Worm (Caenorhabditis elegans): ENCODE data around the gene nspa-2.
"Not testable (repeated sequence)": the region's sequence is repeated elsewhere in the genome, so short reads cannot be mapped to it uniquely, and the experiment has no call there.

Gene nspa-2

DNA sequence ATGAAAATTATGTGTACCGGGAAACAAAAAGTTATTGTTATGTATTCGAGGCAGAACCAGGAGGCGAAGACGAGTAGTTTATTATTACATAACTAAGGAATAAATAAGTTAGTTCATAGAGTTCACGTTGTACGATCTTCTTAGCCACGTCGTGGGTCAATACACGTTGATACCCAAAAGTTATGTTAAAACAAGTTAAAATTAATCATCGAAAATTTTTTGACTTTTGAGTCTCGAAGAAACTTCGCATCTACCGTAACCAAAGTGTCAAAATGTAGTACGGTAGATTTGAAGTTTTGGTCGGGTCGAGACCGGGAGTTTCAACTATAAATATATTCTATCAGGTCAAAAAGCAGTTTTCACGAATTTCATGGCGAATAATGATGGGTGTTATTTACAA is 14.2 kb upstream of the nspa-2 start, which contains the start of gene ZC412.10:
Gene ZC412.10 (minus strand): TSS at position 101 of the 400 bp plus-strand sequence.
- TF ChIP-seq nhr-12 (tag; optimal IDR thresholded peaks at IDR 0.05); unc-55 (GFP tag; optimal IDR thresholded peaks at IDR 0.05); skn-1 (tag; optimal IDR thresholded peaks at IDR 0.05): not testable (repeated sequence)

DNA sequence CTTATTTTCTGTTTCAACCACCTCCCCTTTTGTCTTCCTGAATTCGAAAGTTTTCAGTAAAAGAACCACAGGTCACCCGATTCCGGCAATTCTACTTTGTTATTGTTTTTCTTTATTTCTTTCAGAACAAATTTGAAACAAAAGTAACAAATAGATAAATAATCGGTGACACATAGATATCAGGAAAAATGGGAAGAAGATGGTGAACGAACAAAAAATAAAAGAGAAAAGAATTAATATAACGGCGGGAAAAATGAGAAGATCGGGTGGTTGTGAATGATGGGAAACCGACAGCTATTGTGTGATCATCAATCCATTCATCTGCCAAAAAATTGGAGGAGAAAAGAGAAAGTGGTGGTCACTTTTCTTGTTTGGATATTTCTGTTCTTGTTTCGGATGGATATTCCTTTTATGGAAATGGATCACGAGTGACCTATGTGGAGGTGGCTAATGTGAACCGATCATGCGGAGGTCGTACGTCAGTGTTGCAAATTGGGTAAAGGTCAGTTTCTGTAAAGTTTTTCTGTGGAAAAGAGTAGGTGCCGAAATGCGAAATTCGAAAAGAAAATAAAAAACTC is 13.6 kb upstream of the nspa-2 start:
- TF ChIP-seq nhr-77 (tag; optimal IDR thresholded peaks at IDR 0.05) (no peak), blmp-1 (tag; optimal IDR thresholded peaks at IDR 0.05; ENCODE audit: insufficient read depth) (peak; percentile 26)

DNA sequence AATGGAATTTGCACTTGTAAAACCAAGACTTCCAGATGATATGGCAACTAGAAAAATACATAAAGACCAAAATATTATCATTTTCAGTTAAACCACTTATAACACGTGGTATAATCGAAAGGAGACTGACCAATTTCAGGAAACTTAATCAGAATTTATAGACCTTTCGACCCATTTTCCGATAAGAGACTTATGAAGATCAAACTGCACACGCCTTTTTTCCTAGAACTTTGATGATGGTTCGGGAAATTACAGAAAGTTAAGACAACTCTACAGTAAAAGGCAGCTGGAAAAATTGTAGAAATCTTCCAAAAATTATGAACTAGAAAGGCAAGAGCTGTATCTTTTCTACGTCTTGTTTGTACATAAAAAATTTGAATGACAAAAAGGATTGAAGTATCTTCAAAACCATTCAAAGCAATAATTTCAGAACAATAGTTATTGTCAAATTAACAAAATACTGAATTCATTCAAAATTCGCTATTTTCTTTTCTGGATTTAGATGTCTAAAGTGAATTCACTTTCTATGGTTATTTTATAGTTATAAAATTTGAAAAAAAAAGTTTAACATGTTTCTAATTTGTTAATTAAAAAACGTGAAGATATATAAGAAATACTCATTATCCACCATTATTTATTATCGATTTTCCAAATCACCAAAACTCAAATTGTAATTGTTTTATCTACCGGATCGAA is 2.6 kb downstream of the nspa-2 start, which contains the start of the genes mpst-2 and H12D21.5:
Gene mpst-2 (minus strand): TSS at position 101 of the 696 bp plus-strand sequence.
Gene H12D21.5 (plus strand): TSS at position 646 of the 696 bp plus-strand sequence.
- no peak for TF ChIP-seq F13H6.1 (tag; optimal IDR thresholded peaks at IDR 0.05)
- TF ChIP-seq ceh-16 (tag; optimal IDR thresholded peaks at IDR 0.05) = no peak

DNA sequence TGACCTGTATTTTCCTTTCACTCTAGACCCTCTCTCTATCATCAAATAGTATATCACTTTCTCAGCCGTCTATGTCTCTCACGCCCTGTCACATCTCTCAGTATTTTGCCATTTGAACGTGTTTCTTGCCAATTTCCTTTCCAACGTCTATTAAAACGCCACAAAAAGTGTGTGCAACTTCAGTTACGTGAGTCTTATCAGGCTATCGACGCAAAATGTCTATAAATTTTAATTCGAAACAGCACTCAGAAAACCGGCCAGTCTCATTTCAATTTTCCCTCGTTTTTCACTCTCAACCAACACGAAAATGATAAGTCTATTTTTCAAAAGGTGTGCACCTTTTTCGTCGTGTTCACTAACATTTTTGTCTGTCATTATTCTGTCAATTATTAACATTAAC is 4.7 kb downstream of the nspa-2 start, which contains the start of gene mpst-3:
Gene mpst-3 (plus strand): TSS at position 91 of the 400 bp plus-strand sequence.
- TF ChIP-seq elt-1 (tag; optimal IDR thresholded peaks at IDR 0.05) (no peak), ceh-16 (tag; optimal IDR thresholded peaks at IDR 0.05) (no peak), nhr-25 (tag; optimal IDR thresholded peaks at IDR 0.05) (no peak), aly-2 (tag; optimal IDR thresholded peaks at IDR 0.05) (no peak), ama-1 (optimal IDR thresholded peaks at IDR 0.05) (no peak), ceh-82 (tag; optimal IDR thresholded peaks at IDR 0.05) (no peak), ztf-4 (tag; optimal IDR thresholded peaks at IDR 0.05) (no peak), lin-39 (tag; optimal IDR thresholded peaks at IDR 0.05) (no peak), crh-2 (tag; optimal IDR thresholded peaks at IDR 0.05) (peak; percentile 16), nhr-21 (tag; optimal IDR thresholded peaks at IDR 0.05) (no peak), ztf-1 (GFP tag; conservative IDR thresholded peaks at IDR 0.05) (no peak), mab-5 (tag; optimal IDR thresholded peaks at IDR 0.05) (no peak), mbf-1 (tag; optimal IDR thresholded peaks at IDR 0.05) (no peak), snpc-4 (tag; optimal IDR thresholded peaks at IDR 0.05) (no peak), skn-1 (tag; optimal IDR thresholded peaks at IDR 0.05) (no peak), sma-9 (GFP tag; optimal IDR thresholded peaks at IDR 0.05) (peak; percentile 8), sma-9 (tag; optimal IDR thresholded peaks at IDR 0.05) (no peak), unc-39 (tag; optimal IDR thresholded peaks at IDR 0.05) (no peak), alr-1 (tag; optimal IDR thresholded peaks at IDR 0.05) (no peak), sem-4 (tag; optimal IDR thresholded peaks at IDR 0.05) (no peak), C34F6.9 (tag; optimal IDR thresholded peaks at IDR 0.05) (no peak), unc-55 (GFP tag; optimal IDR thresholded peaks at IDR 0.05) (no peak), ZK546.5 (tag; optimal IDR thresholded peaks at IDR 0.05) (no peak), fos-1 (tag; optimal IDR thresholded peaks at IDR 0.05) (peak; percentile 60)

DNA sequence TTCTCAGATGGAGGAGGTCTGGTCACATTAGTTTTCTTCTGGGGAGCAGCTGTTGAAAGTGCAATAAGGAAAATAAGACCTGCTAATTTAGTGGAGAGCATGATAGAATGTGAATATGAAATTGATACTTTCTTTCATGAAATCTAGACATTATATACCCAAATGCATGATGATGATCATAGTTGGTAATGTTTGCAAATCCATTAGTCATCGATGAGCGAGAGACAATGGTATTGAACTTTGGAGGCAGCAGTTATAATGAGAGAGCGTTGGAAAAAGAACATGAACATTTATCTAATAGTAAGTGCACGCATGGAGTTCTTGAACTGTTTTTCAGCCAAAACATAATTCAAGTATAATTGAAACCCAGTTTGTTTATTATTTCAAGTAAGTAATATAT is 6.8 kb downstream of the nspa-2 start, which contains the start of gene H12D21.6:
Gene H12D21.6 (minus strand): TSS at position 101 of the 400 bp plus-strand sequence.
- TF ChIP-seq unc-62 (GFP tag; optimal IDR thresholded peaks at IDR 0.05) (no peak), ztf-11 (tag; optimal IDR thresholded peaks at IDR 0.05) (no peak), crh-2 (tag; optimal IDR thresholded peaks at IDR 0.05) (no peak), lsy-2 (tag; optimal IDR thresholded peaks at IDR 0.05) (no peak), mdl-1 (tag; optimal IDR thresholded peaks at IDR 0.05) (no peak), alr-1 (tag; optimal IDR thresholded peaks at IDR 0.05) (no peak), lin-39 (tag; optimal IDR thresholded peaks at IDR 0.05) (no peak), snpc-4 (tag; optimal IDR thresholded peaks at IDR 0.05) (no peak), ama-1 (optimal IDR thresholded peaks at IDR 0.05) (no peak), ceh-16 (tag; optimal IDR thresholded peaks at IDR 0.05) (no peak), nhr-77 (tag; optimal IDR thresholded peaks at IDR 0.05) (no peak), zag-1 (tag; optimal IDR thresholded peaks at IDR 0.05) (no peak), ZK546.5 (tag; optimal IDR thresholded peaks at IDR 0.05) (no peak), unc-55 (GFP tag; optimal IDR thresholded peaks at IDR 0.05) (no peak), nhr-23 (tag; optimal IDR thresholded peaks at IDR 0.05) (no peak), ztf-4 (tag; optimal IDR thresholded peaks at IDR 0.05) (no peak), fos-1 (tag; optimal IDR thresholded peaks at IDR 0.05) (no peak), lin-11 (tag; optimal IDR thresholded peaks at IDR 0.05) (no peak)
